Fruit fly (Drosophila melanogaster) whole organism, embryonic: Measurements from ENCODE around the gene VhaM9.7-b.
A peak's percentile ranks its signal among the peaks of the same experiment; 100 is the strongest.

Experiments used
- Bdp1 ChIP-seq: fragments of 200-800 bp; sonication (Bioruptor generic); optimal IDR thresholded peaks from 3 replicates; lab custom pipeline; 2016; ENCODE audit warnings: missing biosample characterization, missing genetic modification characterization
- CG10267 ChIP-seq: fragments of 200-800 bp; sonication (Bioruptor generic); optimal IDR thresholded peaks from 2 replicates; lab custom pipeline; 2018; ENCODE audit warnings: missing biosample characterization, mild to moderate bottlenecking, missing genetic modification characterization, moderate library complexity
- CG11247 ChIP-seq: fragments of 200-800 bp; sonication (Bioruptor generic); IDR thresholded peaks from 2 replicates; pipeline ENCODE4 v1.3.6; 2022; ENCODE audit warnings: missing biosample characterization, missing genetic modification characterization
- CG11456 ChIP-seq: fragments of 200-800 bp; sonication (Bioruptor generic); IDR thresholded peaks from 3 replicates; pipeline ENCODE4 v1.3.6; 2022; ENCODE audit warnings: missing biosample characterization, missing genetic modification characterization
- CG12155 ChIP-seq: fragments of 200-800 bp; sonication (Bioruptor generic); optimal IDR thresholded peaks from 3 replicates; lab custom pipeline; 2016; ENCODE audit warnings: missing biosample characterization, missing genetic modification characterization
- CG12219 ChIP-seq: fragments of 200-800 bp; sonication (Bioruptor generic); optimal IDR thresholded peaks from 3 replicates; lab custom pipeline; 2018; ENCODE audit warnings: missing biosample characterization, mild to moderate bottlenecking, missing genetic modification characterization
- CG13894 ChIP-seq: fragments of 200-800 bp; sonication (Bioruptor generic); optimal IDR thresholded peaks from 3 replicates; lab custom pipeline; 2018; ENCODE audit warnings: missing biosample characterization, mild to moderate bottlenecking, missing genetic modification characterization, moderate library complexity
- CG14441 ChIP-seq: fragments of 200-800 bp; sonication (Bioruptor generic); IDR thresholded peaks from 2 replicates; pipeline ENCODE4 v1.3.6; 2022; ENCODE audit warnings: missing biosample characterization, missing genetic modification characterization
- CG15269 ChIP-seq: fragments of 200-800 bp; sonication (Bioruptor generic); optimal IDR thresholded peaks from 2 replicates; lab custom pipeline; 2018; ENCODE audit warnings: missing biosample characterization, mild to moderate bottlenecking, missing genetic modification characterization, moderate library complexity
- CG1602 ChIP-seq: fragments of 200-800 bp; sonication (Bioruptor generic); optimal IDR thresholded peaks from 3 replicates; lab custom pipeline; 2016; ENCODE audit warnings: missing biosample characterization, missing genetic modification characterization
- CG18011 ChIP-seq: fragments of 200-800 bp; sonication (Bioruptor generic); optimal IDR thresholded peaks from 2 replicates; lab custom pipeline; 2017; ENCODE audit warnings: missing biosample characterization, missing genetic modification characterization, mild to moderate bottlenecking, moderate library complexity, missing genotype
- CG1832 ChIP-seq: fragments of 200-800 bp; sonication (Bioruptor generic); optimal IDR thresholded peaks from 2 replicates; lab custom pipeline; 2017; ENCODE audit warnings: missing biosample characterization, mild to moderate bottlenecking, missing genetic modification characterization, inconsistent platforms
- CG2199 ChIP-seq: fragments of 200-800 bp; sonication (Bioruptor generic); IDR thresholded peaks from 3 replicates; pipeline ENCODE4 v1.3.6; 2022; ENCODE audit warnings: missing biosample characterization, missing genetic modification characterization
- CG30403 ChIP-seq: fragments of 200-800 bp; sonication (Bioruptor generic); optimal IDR thresholded peaks from 3 replicates; lab custom pipeline; 2016; ENCODE audit warnings: missing biosample characterization, missing genetic modification characterization
- CG31365 ChIP-seq: fragments of 200-800 bp; sonication (Bioruptor generic); optimal IDR thresholded peaks from 2 replicates; lab custom pipeline; 2018; ENCODE audit warnings: missing biosample characterization, mild to moderate bottlenecking, missing genetic modification characterization
- CG32767 ChIP-seq: fragments of 200-800 bp; sonication (Bioruptor generic); IDR thresholded peaks from 2 replicates; pipeline ENCODE4 v1.3.6; 2022; ENCODE audit warnings: missing biosample characterization, missing genetic modification characterization
- CG4282 ChIP-seq: fragments of 200-800 bp; sonication (Bioruptor generic); optimal IDR thresholded peaks from 2 replicates; lab custom pipeline; 2016; ENCODE audit warnings: missing biosample characterization, missing genetic modification characterization
- CG4820 ChIP-seq: fragments of 200-800 bp; sonication (Bioruptor generic); optimal IDR thresholded peaks from 3 replicates; lab custom pipeline; 2016; ENCODE audit warnings: missing biosample characterization, missing genetic modification characterization
- CG8388 ChIP-seq: fragments of 200-800 bp; sonication (Bioruptor generic); optimal IDR thresholded peaks from 2 replicates; lab custom pipeline; 2019; ENCODE audit warnings: missing biosample characterization, mild to moderate bottlenecking, missing genetic modification characterization, moderate library complexity
- Dek ChIP-seq: fragments of 200-800 bp; sonication (Bioruptor generic); optimal IDR thresholded peaks from 3 replicates; lab custom pipeline; 2019; ENCODE audit warnings: missing biosample characterization, mild to moderate bottlenecking, missing genetic modification characterization, moderate library complexity
- Dp ChIP-seq: fragments of 200-800 bp; sonication (Bioruptor generic); optimal IDR thresholded peaks from 2 replicates; lab custom pipeline; 2018; ENCODE audit warnings: missing biosample characterization, mild to moderate bottlenecking, missing genetic modification characterization, moderate library complexity
- Dref ChIP-seq: fragments of 200-800 bp; sonication (Bioruptor generic); IDR thresholded peaks from 2 replicates; pipeline ENCODE4 v1.3.6; 2022; ENCODE audit warnings: missing biosample characterization, missing genetic modification characterization
- ERR ChIP-seq: fragments of 200-800 bp; sonication (Bioruptor generic); optimal IDR thresholded peaks from 2 replicates; lab custom pipeline; 2016; ENCODE audit warnings: missing biosample characterization, missing genetic modification characterization
- Sry-β ChIP-seq: fragments of 200-800 bp; sonication (Bioruptor generic); optimal IDR thresholded peaks from 2 replicates; lab custom pipeline; 2018; ENCODE audit warnings: missing biosample characterization, mild to moderate bottlenecking, missing genetic modification characterization, moderate library complexity
- abd-A ChIP-seq: fragments of 200-800 bp; sonication (Bioruptor generic); optimal IDR thresholded peaks from 3 replicates; lab custom pipeline; 2019; ENCODE audit warnings: missing biosample characterization, mild to moderate bottlenecking, missing genetic modification characterization, moderate library complexity
- bowl ChIP-seq: fragments of 200-800 bp; sonication (Bioruptor generic); IDR thresholded peaks from 2 replicates; pipeline ENCODE4 v1.3.6; 2022; ENCODE audit warnings: missing biosample characterization, missing genetic modification characterization
- cas ChIP-seq: fragments of 200-800 bp; sonication (Bioruptor generic); IDR thresholded peaks from 2 replicates; pipeline ENCODE4 v1.3.6; 2022; ENCODE audit warnings: missing biosample characterization, missing genetic modification characterization
- cg ChIP-seq: fragments of 200-800 bp; sonication (Bioruptor generic); optimal IDR thresholded peaks from 3 replicates; lab custom pipeline; 2019; ENCODE audit warnings: missing biosample characterization, mild to moderate bottlenecking, missing genetic modification characterization, moderate library complexity
- dan ChIP-seq: fragments of 200-800 bp; sonication (Bioruptor generic); IDR thresholded peaks from 2 replicates; pipeline ENCODE4 v1.3.6; 2022; ENCODE audit warnings: missing biosample characterization, missing genetic modification characterization
- dm ChIP-seq: fragments of 200-800 bp; sonication (Bioruptor generic); optimal IDR thresholded peaks from 3 replicates; lab custom pipeline; 2016; ENCODE audit warnings: missing biosample characterization, missing genetic modification characterization
- ewg ChIP-seq: fragments of 200-800 bp; sonication (Bioruptor generic); optimal IDR thresholded peaks from 3 replicates; lab custom pipeline; 2017; ENCODE audit warnings: mild to moderate bottlenecking, missing biosample characterization, missing genetic modification reagents, missing genetic modification characterization
- gce ChIP-seq: fragments of 200-800 bp; sonication (Bioruptor generic); IDR thresholded peaks from 3 replicates; pipeline ENCODE4 v1.3.6; 2022; ENCODE audit warnings: missing biosample characterization, missing genetic modification characterization
- hth ChIP-seq: fragments of >200 bp; optimal IDR thresholded peaks from 2 replicates; lab custom pipeline; 2017; ENCODE audit warnings: inconsistent platforms
- ind ChIP-seq: fragments of 200-800 bp; sonication (Bioruptor generic); optimal IDR thresholded peaks from 3 replicates; lab custom pipeline; 2016; ENCODE audit warnings: missing biosample characterization, missing genetic modification characterization
- insv ChIP-seq, 2 experiments: fragments of 200-800 bp; sonication (Bioruptor generic); optimal IDR thresholded peaks; 3 replicates each; lab custom pipeline; 2016 to 2018; ENCODE audit warnings: missing biosample characterization in 2 of 2, missing genetic modification characterization in 2 of 2
- jing ChIP-seq: fragments of 200-800 bp; sonication (Bioruptor generic); optimal IDR thresholded peaks from 2 replicates; lab custom pipeline; 2018; ENCODE audit warnings: missing biosample characterization, mild to moderate bottlenecking, missing genetic modification characterization
- ken ChIP-seq: fragments of 200-800 bp; sonication (Bioruptor generic); IDR thresholded peaks from 3 replicates; pipeline ENCODE4 v1.3.6; 2022; ENCODE audit warnings: missing biosample characterization, missing genetic modification characterization
- lmd ChIP-seq: fragments of 200-800 bp; sonication (Bioruptor generic); IDR thresholded peaks from 2 replicates; pipeline ENCODE4 v1.3.6; 2022; ENCODE audit warnings: missing biosample characterization, missing genetic modification characterization
- oc ChIP-seq: fragments of 200-800 bp; sonication (Bioruptor generic); optimal IDR thresholded peaks from 2 replicates; lab custom pipeline; 2018; ENCODE audit warnings: missing biosample characterization, mild to moderate bottlenecking, missing genetic modification characterization, moderate library complexity
- pan ChIP-seq, 4 experiments: fragments of >200 bp in 3 of 4; fragments of 200-800 bp in 1 of 4; sonication (Bioruptor generic) in 1 of 4; optimal IDR thresholded peaks in 3 of 4; IDR thresholded peaks in 1 of 4; 2 replicates each; pipeline versions ENCODE4 v1.3.6 to Lab custom; 2017 to 2022; ENCODE audit warnings: missing biosample characterization in 2 of 4, missing genetic modification characterization in 2 of 4, mixed read lengths in 1 of 4
- prd ChIP-seq, 3 experiments: fragments of >200 bp in 2 of 3; fragments of 200-800 bp in 1 of 3; sonication (Bioruptor generic) in 1 of 3; optimal IDR thresholded peaks in 2 of 3; IDR thresholded peaks in 1 of 3; 2 replicates in 2 of 3; 3 replicates in 1 of 3; pipeline versions ENCODE4 v1.3.6 to Lab custom; 2017 to 2022; ENCODE audit warnings: missing biosample characterization in 1 of 3, missing genetic modification characterization in 1 of 3
- row ChIP-seq: fragments of 200-800 bp; sonication (Bioruptor generic); IDR thresholded peaks from 3 replicates; pipeline ENCODE4 v1.3.6; 2022; ENCODE audit warnings: missing biosample characterization, missing genetic modification characterization
- run ChIP-seq: fragments of 200-800 bp; sonication (Bioruptor generic); optimal IDR thresholded peaks from 3 replicates; lab custom pipeline; 2018; ENCODE audit warnings: missing biosample characterization, mild to moderate bottlenecking, missing genetic modification characterization
- schlank ChIP-seq: fragments of 200-800 bp; sonication (Bioruptor generic); optimal IDR thresholded peaks from 2 replicates; lab custom pipeline; 2018; ENCODE audit warnings: missing biosample characterization, mild to moderate bottlenecking, missing genetic modification characterization
- sens ChIP-seq: fragments of 200-800 bp; sonication (Bioruptor generic); peaks from one replicate; lab custom pipeline; 2016; ENCODE audit warnings: missing biosample characterization, missing genetic modification characterization
- sens-2 ChIP-seq: fragments of 200-800 bp; sonication (Bioruptor generic); IDR thresholded peaks from 2 replicates; pipeline ENCODE4 v1.3.6; 2022; ENCODE audit warnings: missing biosample characterization, missing genetic modification characterization
- sqz ChIP-seq: fragments of 200-800 bp; sonication (Bioruptor generic); optimal IDR thresholded peaks from 3 replicates; lab custom pipeline; 2018; ENCODE audit warnings: missing biosample characterization, mild to moderate bottlenecking, missing genetic modification characterization
- wor ChIP-seq: fragments of 200-800 bp; sonication (Bioruptor generic); IDR thresholded peaks from 2 replicates; pipeline ENCODE4 v1.3.6; 2022; ENCODE audit warnings: missing biosample characterization, missing genetic modification characterization
- z ChIP-seq: fragments of 200-800 bp; sonication (Bioruptor generic); IDR thresholded peaks from 3 replicates; pipeline ENCODE4 v1.3.6; 2022; ENCODE audit warnings: missing biosample characterization, missing genetic modification characterization
- zen ChIP-seq: fragments of 200-800 bp; sonication (Bioruptor generic); optimal IDR thresholded peaks from 3 replicates; lab custom pipeline; 2018; ENCODE audit warnings: missing biosample characterization, mild to moderate bottlenecking, missing genetic modification characterization, moderate library complexity

The VhaM9.7-b gene

DNA sequence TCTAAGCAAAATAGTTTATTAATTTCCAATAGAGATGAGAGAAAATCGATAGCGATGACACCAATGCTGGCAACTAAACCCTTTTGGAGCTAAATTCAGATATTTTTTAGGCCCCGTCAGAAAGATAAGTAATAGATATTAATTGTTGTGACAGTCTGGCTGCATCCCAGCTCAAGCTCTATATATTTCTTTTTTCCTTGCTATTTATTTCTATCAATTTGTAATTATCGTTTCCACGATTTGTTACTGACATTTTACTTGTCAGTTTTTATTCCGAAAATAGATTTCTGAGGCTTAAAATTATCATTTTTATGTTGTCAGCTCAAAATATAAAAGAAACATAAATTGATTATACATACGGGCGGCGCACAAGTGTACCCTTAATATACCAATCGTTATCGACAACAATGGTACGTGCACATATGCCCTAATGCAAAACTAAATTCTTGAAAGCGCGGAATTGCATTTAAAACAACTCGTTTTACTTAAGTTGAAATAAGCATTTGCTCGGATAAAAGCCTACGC lies 29.2 kb downstream of the VhaM9.7-b start, which contains the start of the genes CRIF and SMC5 (continued):
- TF ChIP-seq sens-2 (no peak), gce (GFP tag; lab: Robert Waterston, UW) (no peak), CG10267 (peak; percentile 64), schlank (tag; lab: Kevin White, UChicago) (no peak), row (GFP tag; lab: Robert Waterston, UW) (peak; percentile 94), wor (GFP tag; lab: Robert Waterston, UW) (no peak), CG32767 (no peak; the same call in 1 of the 2 replicates), CG4820 (GFP tag; lab: Kevin White, UChicago) (peak; percentile 58), zen (tag; lab: Kevin White, UChicago) (peak; percentile 61), CG13894 (tag; lab: Kevin White, UChicago) (no peak), ken (GFP tag; lab: Robert Waterston, UW) (peak; percentile 40; the same call in 1 of the 3 replicates), prd (optimal IDR thresholded peaks at IDR 0.05; lab: Kevin White, UChicago) (no peak), prd (GFP tag; IDR thresholded peaks at IDR 0.05; lab: Robert Waterston, UW) (no peak; the same call in none of the 3 replicates), CG31365 (tag; lab: Kevin White, UChicago) (no peak), CG15269 (tag; lab: Kevin White, UChicago) (no peak), jing (GFP tag; lab: Kevin White, UChicago) (no peak), lmd (GFP tag; lab: Robert Waterston, UW) (no peak; the same call in 1 of the 2 replicates), CG1832 (no peak), CG4282 (GFP tag; lab: Kevin White, UChicago) (no peak), cg (no peak), CG30403 (GFP tag; lab: Kevin White, UChicago) (peak; percentile 89), Sry-β (GFP tag; lab: Kevin White, UChicago) (peak; percentile 94), ind (GFP tag; lab: Kevin White, UChicago) (peak; percentile 74), pan (optimal IDR thresholded peaks at IDR 0.05; lab: Kevin White, UChicago) (no peak), pan (GFP tag; optimal IDR thresholded peaks at IDR 0.05 in 1 of 2, IDR thresholded peaks at IDR 0.05 in 1 of 2) (peak in 1 of 2 experiments; percentile 53), insv (GFP tag; optimal IDR thresholded peaks at IDR 0.05; lab: Kevin White, UChicago) (peak in 1 of 2 experiments; percentile 16), Bdp1 (GFP tag; lab: Kevin White, UChicago) (peak; percentile 4), ERR (GFP tag; lab: Kevin White, UChicago) (peak; percentile 14), ewg (GFP tag; lab: Kevin White, UChicago) (no peak), CG18011 (GFP tag; lab: Kevin White, UChicago) (peak; percentile 18), Dek (tag; lab: Kevin White, UChicago) (peak; percentile 54), abd-A (tag; lab: Kevin White, UChicago) (no peak), CG11247 (no peak), CG2199 (GFP tag; lab: Robert Waterston, UW) (no peak), CG1602 (GFP tag; lab: Kevin White, UChicago) (peak; percentile 61), cas (GFP tag; lab: Robert Waterston, UW) (no peak), CG14441 (GFP tag; lab: Robert Waterston, UW) (peak; percentile 48; the same call in 1 of the 2 replicates), sqz (GFP tag; lab: Kevin White, UChicago) (no peak), oc (no peak), bowl (GFP tag; lab: Robert Waterston, UW) (no peak), dm (GFP tag; lab: Kevin White, UChicago) (peak; percentile 33), hth (lab: Kevin White, UChicago) (no peak), sens (peak; percentile 97), z (GFP tag; lab: Robert Waterston, UW) (no peak), dan (no peak), CG8388 (peak; percentile 46), Dref (GFP tag; lab: Robert Waterston, UW) (peak; percentile 63), CG11456 (GFP tag; lab: Robert Waterston, UW) (no peak), CG12219 (GFP tag; lab: Kevin White, UChicago) (no peak), CG12155 (GFP tag; lab: Kevin White, UChicago) (peak; percentile 70), run (tag; lab: Kevin White, UChicago) (no peak), Dp (GFP tag; lab: Kevin White, UChicago) (peak; percentile 57)
